Fruit fly (Drosophila melanogaster) S2 (cell line): ENCODE data around the gene ND-75.

Experiments
- CG8478 ChIP-seq: fragments of >200 bp; optimal IDR thresholded peaks from 2 replicates; lab custom pipeline; 2018
- CTCF ChIP-seq, 2 experiments: fragments of >200 bp; optimal IDR thresholded peaks; 2 replicates each; lab custom pipeline; 2018

DNA sequence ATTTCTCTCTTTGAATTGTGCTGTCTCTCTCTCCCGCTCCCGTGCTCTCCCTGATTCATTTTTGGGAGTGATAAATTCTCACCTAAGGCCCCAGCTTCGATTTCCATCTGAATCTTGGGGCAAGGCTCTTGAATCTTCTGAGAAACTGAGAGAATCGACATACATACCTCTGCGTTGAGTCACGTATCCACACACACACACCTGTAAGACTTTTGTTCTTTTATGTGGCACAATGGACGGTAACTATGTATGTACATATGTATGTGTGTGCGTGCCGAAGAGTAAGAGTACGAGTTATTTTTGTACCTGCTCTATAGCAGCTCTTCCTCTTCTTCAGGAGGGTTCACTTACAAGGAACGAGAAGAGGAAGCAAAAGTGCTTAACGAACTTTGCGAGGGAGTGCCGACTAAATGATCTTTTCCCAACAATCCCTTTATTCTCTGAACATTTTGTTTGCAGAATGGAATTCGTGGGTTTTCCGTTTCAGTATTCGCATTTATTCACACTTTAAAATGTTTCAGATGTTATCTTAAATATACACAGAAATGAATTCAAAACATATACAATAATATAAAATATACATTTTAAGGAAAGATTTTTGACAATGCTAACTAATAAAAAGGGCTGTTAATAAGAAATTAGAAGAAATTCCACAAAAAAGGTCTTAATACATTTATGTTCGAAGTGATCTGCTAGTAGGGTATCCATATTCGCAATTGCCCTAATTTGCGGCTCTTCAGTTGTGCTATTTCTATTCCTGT lies 36.2 kb downstream of the ND-75 start:
- TF ChIP-seq CTCF (optimal IDR thresholded peaks at IDR 0.05; lab: Kevin White, UChicago) (no peak), CG8478 (lab: Kevin White, UChicago) (no peak)
